Worm (Caenorhabditis elegans) whole organism, young adult: ENCODE data around the gene scp-1.
A peak's percentile ranks its signal among the peaks of the same experiment; 100 is the strongest.

Experiments
- B0035.1 ChIP-seq: sonication (generic microtip); optimal IDR thresholded peaks from 2 replicates; lab custom pipeline; 2016; ENCODE audit warnings: missing genetic modification characterization, mild to moderate bottlenecking, missing compliant biosample characterization, missing genotype, missing genetic modification reagents
- F10E7.11 ChIP-seq: sonication (generic microtip); optimal IDR thresholded peaks from 2 replicates; lab custom pipeline; 2017; ENCODE audit warnings: mild to moderate bottlenecking, missing genetic modification characterization, moderate library complexity, missing compliant biosample characterization
- F52B5.7 ChIP-seq: sonication (generic microtip); optimal IDR thresholded peaks from 2 replicates; lab custom pipeline; 2016; ENCODE audit warnings: mild to moderate bottlenecking, missing genetic modification characterization, missing compliant biosample characterization
- F55B11.4 ChIP-seq: sonication (generic microtip); optimal IDR thresholded peaks from 2 replicates; lab custom pipeline; 2016; ENCODE audit warnings: missing compliant biosample characterization, missing genetic modification characterization, borderline replicate concordance; ENCODE audit not compliant: insufficient read depth
- F57C9.4 ChIP-seq: sonication (generic microtip); optimal IDR thresholded peaks from 2 replicates; lab custom pipeline; 2017; ENCODE audit warnings: mild to moderate bottlenecking, missing genetic modification characterization, missing compliant biosample characterization
- T26A5.8 ChIP-seq: sonication (generic microtip); optimal IDR thresholded peaks from 2 replicates; lab custom pipeline; 2016; ENCODE audit warnings: missing genetic modification characterization, missing compliant biosample characterization
- Y53G8AR.9 ChIP-seq: fragments of 200-800 bp; sonication (Bioruptor generic); conservative IDR thresholded peaks from 2 replicates; pipeline ENCODE4 v1.3.6; 2022; ENCODE audit warnings: missing genetic modification reagents, missing genetic modification characterization, missing compliant biosample characterization
- ama-1 ChIP-seq, 3 experiments: fragments of 150-350 bp in 1 of 3; sonication (generic microtip) in 2 of 3; optimal IDR thresholded peaks; 2 replicates each; lab custom pipeline; 2014 to 2018; ENCODE audit warnings: missing biosample characterization in 2 of 3, missing genetic modification characterization in 2 of 3, missing genetic modification reagents in 2 of 3
- atf-7 ChIP-seq: sonication (generic microtip); optimal IDR thresholded peaks from 2 replicates; lab custom pipeline; 2017; ENCODE audit warnings: mild to moderate bottlenecking, missing genetic modification characterization, missing compliant biosample characterization
- attf-5 ChIP-seq: fragments of 200-800 bp; sonication (Bioruptor generic); optimal IDR thresholded peaks from 2 replicates; lab custom pipeline; 2018; ENCODE audit warnings: mild to moderate bottlenecking, missing genetic modification characterization, missing compliant biosample characterization
- cebp-2 ChIP-seq: fragments of 200-800 bp; sonication (Bioruptor generic); IDR thresholded peaks from 2 replicates; pipeline ENCODE4 v1.3.6; 2022; ENCODE audit warnings: missing genetic modification characterization, missing compliant biosample characterization
- ceh-100 ChIP-seq: fragments of 200-800 bp; sonication (Bioruptor generic); IDR thresholded peaks from 2 replicates; pipeline ENCODE4 v1.3.6; 2022; ENCODE audit warnings: missing genetic modification reagents, missing genetic modification characterization, missing compliant biosample characterization
- ceh-58 ChIP-seq: fragments of 200-800 bp; sonication (Bioruptor generic); IDR thresholded peaks from 2 replicates; pipeline ENCODE4 v1.3.6; 2022; ENCODE audit warnings: missing genetic modification characterization, missing compliant biosample characterization
- hlh-26 ChIP-seq: fragments of 200-800 bp; sonication (Bioruptor generic); conservative IDR thresholded peaks from 2 replicates; pipeline ENCODE4 v1.3.6; 2022; ENCODE audit warnings: missing genetic modification reagents, missing genetic modification characterization, missing compliant biosample characterization
- hmg-1.2 ChIP-seq: fragments of 200-800 bp; sonication (Bioruptor generic); IDR thresholded peaks from 2 replicates; pipeline ENCODE4 v1.3.6; 2022; ENCODE audit warnings: missing genetic modification reagents, missing genetic modification characterization, missing compliant biosample characterization
- hmg-20 ChIP-seq: fragments of 200-800 bp; sonication (Bioruptor generic); IDR thresholded peaks from 2 replicates; pipeline ENCODE4 v1.3.6; 2022; ENCODE audit warnings: missing genetic modification reagents, missing genetic modification characterization, missing compliant biosample characterization
- hsf-1 ChIP-seq: fragments of 200-800 bp; sonication (Bioruptor generic); IDR thresholded peaks from 2 replicates; pipeline ENCODE4 v1.3.6; 2022; ENCODE audit warnings: missing genetic modification reagents, missing genetic modification characterization, missing compliant biosample characterization
- lin-35 ChIP-seq, 3 experiments: fragments of 150-350 bp in 2 of 3; sonication (generic microtip) in 1 of 3; optimal IDR thresholded peaks; 2 replicates each; lab custom pipeline; 2014 to 2018; ENCODE audit warnings: missing biosample characterization in 3 of 3, missing genetic modification characterization in 3 of 3, missing genetic modification reagents in 3 of 3
- lsl-1 ChIP-seq: fragments of 200-800 bp; sonication (Bioruptor generic); optimal IDR thresholded peaks from 2 replicates; lab custom pipeline; 2018; ENCODE audit warnings: mild to moderate bottlenecking, missing genetic modification characterization, moderate library complexity, missing compliant biosample characterization
- lsy-27 ChIP-seq: sonication (generic microtip); optimal IDR thresholded peaks from 2 replicates; lab custom pipeline; 2017; ENCODE audit warnings: missing genetic modification characterization, mild to moderate bottlenecking, missing compliant biosample characterization, antibody characterized with exemption, missing genotype, borderline replicate concordance; ENCODE audit not compliant: insufficient read depth
- mel-28 ChIP-seq: sonication (generic microtip); optimal IDR thresholded peaks from 2 replicates; lab custom pipeline; 2016; ENCODE audit warnings: borderline replicate concordance, mild to moderate bottlenecking, missing genetic modification characterization, missing compliant biosample characterization
- mes-4 ChIP-seq: sonication (generic microtip); optimal IDR thresholded peaks from 2 replicates; lab custom pipeline; 2016; ENCODE audit warnings: missing genotype, missing genetic modification characterization, missing compliant biosample characterization
- nfya-2 ChIP-seq: fragments of 200-800 bp; sonication (Bioruptor generic); IDR thresholded peaks from 2 replicates; pipeline ENCODE4 v1.3.6; 2022; ENCODE audit warnings: missing genetic modification reagents, missing genetic modification characterization, missing compliant biosample characterization
- rcor-1 ChIP-seq: fragments of 200-800 bp; sonication (Bioruptor generic); IDR thresholded peaks from 2 replicates; pipeline ENCODE4 v1.3.6; 2022; ENCODE audit warnings: missing genetic modification reagents, missing genetic modification characterization, missing compliant biosample characterization
- sea-2 ChIP-seq: fragments of 200-800 bp; sonication (Bioruptor generic); IDR thresholded peaks from 2 replicates; pipeline ENCODE4 v1.3.6; 2022; ENCODE audit warnings: missing genetic modification characterization, missing compliant biosample characterization
- snpc-1.1 ChIP-seq: sonication (generic microtip); optimal IDR thresholded peaks from 2 replicates; lab custom pipeline; 2017; ENCODE audit warnings: missing genetic modification characterization, mild to moderate bottlenecking, missing compliant biosample characterization, antibody characterized with exemption, moderate library complexity, missing genotype, missing genetic modification reagents; ENCODE audit not compliant: insufficient read depth
- snpc-3.4 ChIP-seq: sonication (generic microtip); optimal IDR thresholded peaks from 2 replicates; lab custom pipeline; 2017; ENCODE audit warnings: missing genetic modification characterization, mild to moderate bottlenecking, missing compliant biosample characterization, antibody characterized with exemption, moderate library complexity, missing genotype, missing genetic modification reagents
- snpc-4 ChIP-seq, 5 experiments: fragments of 150-350 bp in 1 of 5; sonication (generic microtip) in 4 of 5; optimal IDR thresholded peaks; 2 replicates each; lab custom pipeline; 2014 to 2018; ENCODE audit warnings: missing genetic modification characterization in 5 of 5, missing biosample characterization in 3 of 5, antibody characterized with exemption in 2 of 5, mild to moderate bottlenecking in 2 of 5, missing compliant biosample characterization in 2 of 5, missing genotype in 2 of 5, moderate library complexity in 2 of 5, missing genetic modification reagents in 1 of 5
- tbp1 ChIP-seq: fragments of 200-800 bp; sonication (Bioruptor generic); optimal IDR thresholded peaks from 2 replicates; lab custom pipeline; 2018; ENCODE audit warnings: mild to moderate bottlenecking, missing genetic modification characterization, missing compliant biosample characterization
- tlf-1 ChIP-seq: fragments of 200-800 bp; sonication (Bioruptor generic); optimal IDR thresholded peaks from 2 replicates; lab custom pipeline; 2018; ENCODE audit warnings: mild to moderate bottlenecking, missing genetic modification characterization, missing compliant biosample characterization
- unc-130 ChIP-seq: sonication (generic microtip); optimal IDR thresholded peaks from 2 replicates; lab custom pipeline; 2016; ENCODE audit warnings: missing genetic modification reagents, missing genetic modification characterization, missing compliant biosample characterization
- ztf-18 ChIP-seq: sonication (generic microtip); optimal IDR thresholded peaks from 2 replicates; lab custom pipeline; 2016; ENCODE audit warnings: missing genotype, mild to moderate bottlenecking, missing genetic modification characterization, missing compliant biosample characterization
- ztf-26 ChIP-seq: sonication (generic microtip); optimal IDR thresholded peaks from 2 replicates; lab custom pipeline; 2017; ENCODE audit warnings: missing genetic modification characterization, missing compliant biosample characterization
- ztf-3 ChIP-seq: fragments of 200-800 bp; sonication (Bioruptor generic); optimal IDR thresholded peaks from 2 replicates; lab custom pipeline; 2018; ENCODE audit warnings: mild to moderate bottlenecking, missing genetic modification characterization, missing compliant biosample characterization

scp-1 gene

DNA sequence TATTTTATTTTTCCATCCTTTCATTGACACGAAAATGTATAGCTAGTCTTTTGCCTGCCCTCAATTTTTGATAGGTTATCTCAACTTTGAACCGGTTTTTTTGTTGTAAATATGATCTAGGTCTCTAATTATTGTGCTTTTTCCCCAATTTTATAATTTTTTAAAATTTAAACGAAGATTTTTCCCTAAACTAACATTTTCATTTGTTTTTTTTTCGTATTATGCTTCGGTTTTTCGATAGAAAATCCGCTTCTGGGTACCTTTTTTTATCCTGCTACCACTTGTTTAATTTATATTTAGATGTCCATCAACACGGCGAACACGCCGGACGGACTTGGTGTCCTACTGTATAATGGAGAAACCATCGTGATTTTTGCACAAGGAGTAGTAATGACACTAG, 4.3 kb upstream of the scp-1 start, which contains the start of gene wbp-2:
Gene wbp-2 (plus strand): TSS at position 301 of the 400 bp plus-strand sequence.
- 0 out of 2 replicates have a peak, but pooled peaks have one; percentile 7 for TF ChIP-seq hmg-1.2 (GFP tag; lab: Robert Waterston, UW)
- no peak for TF ChIP-seq Y53G8AR.9 (GFP tag; lab: Robert Waterston, UW)

DNA sequence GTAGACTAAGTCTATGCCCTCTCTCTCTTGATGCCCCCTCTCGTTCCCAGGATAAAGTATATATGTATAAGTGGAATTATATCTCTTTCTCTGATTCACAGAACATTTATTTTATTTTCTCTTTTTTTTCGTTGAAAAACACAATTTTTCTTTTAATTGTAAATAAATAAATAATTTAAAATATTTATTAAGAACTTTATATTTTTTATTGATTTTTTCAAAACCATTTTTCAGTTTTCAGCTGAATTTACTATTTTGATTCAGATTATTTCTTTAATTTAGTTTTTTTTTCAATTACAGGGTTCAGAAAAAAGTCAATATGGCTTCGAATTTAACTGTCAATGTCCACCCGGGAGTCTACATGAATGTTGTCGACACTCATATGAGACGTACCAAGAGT, 2.5 kb upstream of the scp-1 start, which contains the start of gene eif-3.F:
Gene eif-3.F (plus strand): TSS at position 301 of the 400 bp plus-strand sequence.
- TF ChIP-seq attf-5 (GFP tag; lab: Kevin White, UChicago) (no peak), F52B5.7 (tag; lab: Kevin White, UChicago) (no peak), lsl-1 (GFP tag; lab: Kevin White, UChicago) (no peak), ztf-3 (GFP tag; lab: Kevin White, UChicago) (no peak), unc-130 (no peak), mel-28 (no peak), ama-1 (optimal IDR thresholded peaks at IDR 0.05; lab: Kevin White, UChicago) (no peak), ama-1 (GFP tag; optimal IDR thresholded peaks at IDR 0.05; lab: Kevin White, UChicago) (no peak), B0035.1 (no peak), F55B11.4 (no peak), hmg-20 (GFP tag; lab: Robert Waterston, UW) (no peak), cebp-2 (GFP tag; lab: Robert Waterston, UW) (no peak), snpc-3.4 (tag; lab: Kevin White, UChicago) (no peak)

ce11 chrII:9333034-9333433, 780 bp upstream of the scp-1 start:
- peak; percentile 81 for TF ChIP-seq snpc-4 (GFP tag; optimal IDR thresholded peaks at IDR 0.05; lab: Kevin White, UChicago)
- TF ChIP-seq snpc-4 (tag; optimal IDR thresholded peaks at IDR 0.05; lab: Kevin White, UChicago), result peak; percentile 5 to 80 (median 59)
- no peak for TF ChIP-seq lin-35 (GFP tag; optimal IDR thresholded peaks at IDR 0.05; lab: Kevin White, UChicago)
- TF ChIP-seq tlf-1 (GFP tag; lab: Kevin White, UChicago), result no peak
- peak; percentile 32; the same call in 1 of the 2 replicates for TF ChIP-seq hmg-1.2 (GFP tag; lab: Robert Waterston, UW)
- peak; percentile 2 for TF ChIP-seq tbp1
- TF ChIP-seq snpc-1.1, result peak; percentile 88

DNA sequence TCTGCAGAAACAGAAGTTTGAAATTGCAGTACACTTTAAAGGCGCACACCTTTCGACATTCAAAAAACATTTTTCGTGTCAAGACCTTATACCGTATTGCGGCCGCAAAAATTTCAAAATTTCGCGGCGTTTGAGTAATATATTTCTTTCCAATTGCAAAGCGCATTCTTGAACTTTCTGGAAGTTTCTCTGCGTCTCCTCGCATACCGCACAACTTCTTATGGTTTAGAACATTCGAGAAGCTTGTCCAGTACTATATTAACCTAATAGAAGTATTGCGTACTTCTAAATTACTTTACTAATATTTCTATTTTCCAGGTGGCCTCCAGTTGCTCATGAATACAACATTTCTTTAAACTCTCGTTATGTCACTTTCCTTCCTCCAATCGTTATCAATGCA, 2.8 kb downstream of the scp-1 start:
- no peak for TF ChIP-seq ceh-100 (GFP tag; lab: Robert Waterston, UW)
- no peak for TF ChIP-seq mes-4 (tag; lab: Kevin White, UChicago)
- no peak for TF ChIP-seq ceh-58 (GFP tag; lab: Robert Waterston, UW)
- TF ChIP-seq sea-2 (GFP tag; lab: Robert Waterston, UW), result no peak
- no peak for TF ChIP-seq F55B11.4
- TF ChIP-seq F10E7.11 (tag; lab: Kevin White, UChicago), result no peak
- TF ChIP-seq hsf-1, result peak; percentile 73
- no peak for TF ChIP-seq ztf-26 (tag; lab: Kevin White, UChicago)
- TF ChIP-seq, all 124 proteins: peak for 1

DNA sequence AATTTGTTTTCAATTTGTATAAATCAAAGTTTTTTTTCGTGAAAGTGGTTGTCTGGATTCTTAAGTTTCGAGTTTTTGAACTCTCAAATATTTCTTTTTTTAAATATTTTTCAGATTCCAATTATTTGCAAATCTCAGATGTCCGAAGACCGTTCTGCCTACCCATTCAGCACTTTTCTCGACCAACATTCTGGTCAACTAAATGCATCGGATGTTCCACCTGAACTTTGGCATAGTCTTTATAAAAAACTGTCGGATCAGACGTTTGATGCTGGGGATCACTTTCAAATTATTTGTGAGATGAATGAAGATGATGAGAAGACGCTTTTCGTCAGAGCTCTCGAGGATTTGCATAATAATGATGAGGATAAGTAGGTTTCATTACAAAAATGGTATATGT, 5.0 kb downstream of the scp-1 start, which contains the start of gene ttll-12:
Gene ttll-12 (plus strand): TSS at position 139 of the 400 bp plus-strand sequence.
- no peak for TF ChIP-seq rcor-1 (GFP tag; lab: Robert Waterston, UW)
- TF ChIP-seq lsy-27 (tag; lab: Kevin White, UChicago), result no peak
- no peak for TF ChIP-seq ztf-18 (tag; lab: Kevin White, UChicago)
- no peak for TF ChIP-seq atf-7
- no peak for TF ChIP-seq nfya-2 (GFP tag; lab: Robert Waterston, UW)
- no peak for TF ChIP-seq F57C9.4
- no peak for TF ChIP-seq sea-2 (GFP tag; lab: Robert Waterston, UW)
- TF ChIP-seq T26A5.8, result no peak
- TF ChIP-seq attf-5 (GFP tag; lab: Kevin White, UChicago), result no peak
- TF ChIP-seq hlh-26 (GFP tag; lab: Robert Waterston, UW), result no peak
